Worm (Caenorhabditis elegans) whole organism, early embryonic: Measurements from ENCODE around the gene cdc-48.1.

Experiments used
- ama-1 ChIP-seq: fragments of 150-350 bp; optimal IDR thresholded peaks from 2 replicates; lab custom pipeline; 2014
- ceh-13 ChIP-seq: fragments of 200-800 bp; sonication (Bioruptor generic); optimal IDR thresholded peaks from 2 replicates; lab custom pipeline; 2018; ENCODE audit warnings: mild to moderate bottlenecking, missing genetic modification characterization, missing compliant biosample characterization
- ceh-36 ChIP-seq: sonication (generic microtip); optimal IDR thresholded peaks from 2 replicates; lab custom pipeline; 2016; ENCODE audit warnings: missing genetic modification characterization, inconsistent platforms, missing compliant biosample characterization
- ets-7 ChIP-seq: sonication (generic microtip); optimal IDR thresholded peaks from 2 replicates; lab custom pipeline; 2016; ENCODE audit warnings: missing genotype, missing genetic modification characterization, missing compliant biosample characterization
- flt-1 ChIP-seq: fragments of 200-800 bp; sonication (Bioruptor generic); IDR thresholded peaks from 2 replicates; pipeline ENCODE4 v1.3.6; 2022; ENCODE audit warnings: missing genetic modification characterization, missing compliant biosample characterization
- sea-1 ChIP-seq: fragments of 200-800 bp; sonication (Bioruptor generic); conservative IDR thresholded peaks from 2 replicates; pipeline ENCODE4 v1.3.6; 2022; ENCODE audit warnings: missing genetic modification characterization, missing compliant biosample characterization
- tbx-11 ChIP-seq: fragments of 200-800 bp; sonication (Bioruptor generic); IDR thresholded peaks from 2 replicates; pipeline ENCODE4 v1.3.6; 2022; ENCODE audit warnings: missing genetic modification characterization, missing compliant biosample characterization
- tbx-37 ChIP-seq: fragments of 200-800 bp; sonication (Bioruptor generic); conservative IDR thresholded peaks from 2 replicates; pipeline ENCODE4 v1.3.6; 2022; ENCODE audit warnings: missing genetic modification reagents, missing genetic modification characterization, missing compliant biosample characterization

DNA sequence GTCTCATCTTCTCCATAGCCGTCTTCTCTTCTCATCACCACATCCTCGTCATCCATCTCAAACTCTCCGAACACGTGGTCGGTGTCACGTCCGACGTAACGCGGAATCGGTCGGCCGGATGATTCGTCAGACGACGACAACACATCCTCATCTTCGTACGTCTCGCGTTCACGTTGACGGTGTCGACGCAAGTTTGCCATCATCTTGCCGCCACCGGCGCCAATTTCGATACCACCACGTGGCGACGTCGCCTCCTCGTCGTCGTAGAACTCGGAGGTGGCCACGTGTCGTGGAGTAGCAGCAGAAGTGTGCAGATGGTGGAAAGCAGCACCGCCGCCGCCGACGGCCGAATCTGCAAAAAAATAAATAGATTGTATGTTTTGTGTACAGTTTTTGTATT, 15.9 kb downstream of the cdc-48.1 start:
- TF ChIP-seq sea-1 (GFP tag; lab: Robert Waterston, UW) = 0 out of 2 replicates have a peak, but pooled peaks have one; percentile 19
- TF ChIP-seq tbx-37 (GFP tag; lab: Robert Waterston, UW) = no peak
- no peak for TF ChIP-seq ama-1 (lab: Kevin White, UChicago)
- TF ChIP-seq ets-7 (tag; lab: Kevin White, UChicago) = no peak
- no peak for TF ChIP-seq ceh-36 (tag; lab: Kevin White, UChicago)
- TF ChIP-seq tbx-11 (GFP tag; lab: Robert Waterston, UW) = no peak
- no peak for TF ChIP-seq ceh-13 (GFP tag; lab: Kevin White, UChicago)
- no peak for TF ChIP-seq flt-1
